Worm (Caenorhabditis elegans) whole organism, L2 larva: ENCODE data around the gene K09A9.6.
A peak's percentile ranks its signal among the peaks of the same experiment; 100 is the strongest.

ENCODE experiments used
- blmp-1 ChIP-seq: sonication (generic microtip); optimal IDR thresholded peaks from 2 replicates; lab custom pipeline; 2017; ENCODE audit warnings: missing genetic modification characterization, mild to moderate bottlenecking, missing compliant biosample characterization, antibody characterized with exemption, moderate library complexity; ENCODE audit not compliant: insufficient read depth
- mdl-1 ChIP-seq, 2 experiments: fragments of 150-350 bp in 1 of 2; sonication (generic microtip) in 1 of 2; optimal IDR thresholded peaks; 2 replicates each; lab custom pipeline; 2017; ENCODE audit warnings: missing biosample characterization in 2 of 2, missing genetic modification characterization in 2 of 2

DNA sequence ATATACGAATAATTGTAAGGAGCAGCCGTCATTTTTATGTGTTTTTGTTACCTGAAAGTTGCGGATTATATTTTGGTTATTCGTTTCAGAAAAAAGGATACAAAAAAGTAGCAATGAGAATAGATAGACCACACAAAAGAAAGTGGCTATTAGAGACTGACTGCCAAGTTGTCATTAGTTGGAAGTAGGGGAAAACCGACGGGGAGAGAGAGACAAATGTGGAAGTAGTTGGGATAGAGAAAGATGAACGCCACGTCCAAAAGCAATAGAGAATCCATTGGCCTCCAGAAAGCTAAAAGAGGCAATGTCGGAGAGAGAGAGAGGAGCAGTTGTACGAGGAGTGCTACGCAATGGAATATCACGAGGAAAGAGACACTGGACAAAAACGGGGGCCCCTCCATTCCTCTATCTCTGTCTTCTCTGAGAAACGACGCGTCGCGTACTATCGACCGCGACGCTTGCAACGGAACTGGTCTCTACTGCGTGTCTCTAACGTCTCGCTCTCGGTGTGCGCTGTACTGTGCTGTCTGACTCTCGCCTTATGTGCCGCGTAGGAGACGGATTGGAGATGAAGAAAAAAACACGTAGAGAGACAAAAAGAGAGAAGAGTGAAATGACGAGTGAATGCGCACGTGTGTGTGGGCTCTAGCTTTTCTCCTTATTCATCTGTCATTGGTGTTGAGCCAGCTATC is 29.7 kb downstream of the K09A9.6 start, which contains the start of gene rab-14:
- TF ChIP-seq mdl-1 (tag; optimal IDR thresholded peaks at IDR 0.05; lab: Kevin White, UChicago) (peak; percentile 59 to 94), blmp-1 (tag; lab: Kevin White, UChicago) (no peak)
